Worm (Caenorhabditis elegans) whole organism, young adult: Measurements from ENCODE around the gene fbxb-48.

Experiments
- B0336.3 ChIP-seq: fragments of 200-800 bp; sonication (Bioruptor generic); IDR thresholded peaks from 2 replicates; pipeline ENCODE4 v1.3.6; 2022; ENCODE audit warnings: missing genetic modification characterization, missing compliant biosample characterization
- C17E4.6 ChIP-seq: fragments of 200-800 bp; sonication (Bioruptor generic); IDR thresholded peaks from 2 replicates; pipeline ENCODE4 v1.3.6; 2022; ENCODE audit warnings: missing genetic modification reagents, missing genetic modification characterization, missing compliant biosample characterization
- D2030.7 ChIP-seq: fragments of 200-800 bp; sonication (Bioruptor generic); IDR thresholded peaks from 2 replicates; pipeline ENCODE4 v1.3.6; 2022; ENCODE audit warnings: missing genetic modification reagents, missing genetic modification characterization, missing compliant biosample characterization
- F10E7.11 ChIP-seq: sonication (generic microtip); optimal IDR thresholded peaks from 2 replicates; lab custom pipeline; 2017; ENCODE audit warnings: mild to moderate bottlenecking, missing genetic modification characterization, moderate library complexity, missing compliant biosample characterization
- F22D6.2 ChIP-seq: sonication (generic microtip); optimal IDR thresholded peaks from 2 replicates; lab custom pipeline; 2016; ENCODE audit warnings: mild to moderate bottlenecking, missing genetic modification characterization, missing compliant biosample characterization
- F33H1.4 ChIP-seq: fragments of 200-800 bp; sonication (Bioruptor generic); IDR thresholded peaks from 2 replicates; pipeline ENCODE4 v1.3.6; 2022; ENCODE audit warnings: missing genetic modification reagents, missing genetic modification characterization, missing compliant biosample characterization
- F49E8.2 ChIP-seq: sonication (generic microtip); optimal IDR thresholded peaks from 3 replicates; lab custom pipeline; 2017; ENCODE audit warnings: missing genetic modification characterization, mild to moderate bottlenecking, missing compliant biosample characterization, antibody characterized with exemption, moderate library complexity; ENCODE audit not compliant: insufficient read depth
- K11D2.4 ChIP-seq: fragments of 200-800 bp; sonication (Bioruptor generic); IDR thresholded peaks from 2 replicates; pipeline ENCODE4 v1.3.6; 2022; ENCODE audit warnings: missing genetic modification reagents, missing genetic modification characterization, missing compliant biosample characterization
- K12H6.12 ChIP-seq: fragments of 200-800 bp; sonication (Bioruptor generic); optimal IDR thresholded peaks from 2 replicates; lab custom pipeline; 2018; ENCODE audit warnings: mild to moderate bottlenecking, missing genetic modification characterization, missing compliant biosample characterization
- T26A5.8 ChIP-seq: sonication (generic microtip); optimal IDR thresholded peaks from 2 replicates; lab custom pipeline; 2016; ENCODE audit warnings: missing genetic modification characterization, missing compliant biosample characterization
- Y53F4B.3 ChIP-seq: fragments of 200-800 bp; sonication (Bioruptor generic); IDR thresholded peaks from 2 replicates; pipeline ENCODE4 v1.3.6; 2022; ENCODE audit warnings: missing genetic modification reagents, missing genetic modification characterization, missing compliant biosample characterization
- Y56A3A.18 ChIP-seq: fragments of 200-800 bp; sonication (Bioruptor generic); IDR thresholded peaks from 2 replicates; pipeline ENCODE4 v1.3.6; 2022; ENCODE audit warnings: missing genetic modification reagents, missing genetic modification characterization, missing compliant biosample characterization
- Y67H2A.10 ChIP-seq: fragments of 200-800 bp; sonication (Bioruptor generic); conservative IDR thresholded peaks from 2 replicates; pipeline ENCODE4 v1.3.6; 2022; ENCODE audit warnings: missing genetic modification reagents, missing genetic modification characterization, missing compliant biosample characterization
- ama-1 ChIP-seq, 3 experiments: fragments of 150-350 bp in 1 of 3; sonication (generic microtip) in 2 of 3; optimal IDR thresholded peaks; 2 replicates each; lab custom pipeline; 2014 to 2018; ENCODE audit warnings: missing biosample characterization in 2 of 3, missing genetic modification characterization in 2 of 3, missing genetic modification reagents in 2 of 3
- aptf-2 ChIP-seq: fragments of 200-800 bp; sonication (Bioruptor generic); conservative IDR thresholded peaks from 2 replicates; pipeline ENCODE4 v1.3.6; 2022; ENCODE audit warnings: missing genetic modification reagents, missing genetic modification characterization, missing compliant biosample characterization
- atf-7 ChIP-seq: sonication (generic microtip); optimal IDR thresholded peaks from 2 replicates; lab custom pipeline; 2017; ENCODE audit warnings: mild to moderate bottlenecking, missing genetic modification characterization, missing compliant biosample characterization
- attf-3 ChIP-seq: fragments of 200-800 bp; sonication (Bioruptor generic); conservative IDR thresholded peaks from 2 replicates; pipeline ENCODE4 v1.3.6; 2022; ENCODE audit warnings: missing genetic modification reagents, missing genetic modification characterization, missing compliant biosample characterization
- bed-1 ChIP-seq: fragments of 200-800 bp; sonication (Bioruptor generic); IDR thresholded peaks from 2 replicates; pipeline ENCODE4 v1.3.6; 2022; ENCODE audit warnings: missing genetic modification reagents, missing genetic modification characterization, missing compliant biosample characterization
- ccch-3 ChIP-seq: fragments of 200-800 bp; sonication (Bioruptor generic); optimal IDR thresholded peaks from 2 replicates; lab custom pipeline; 2018; ENCODE audit warnings: mild to moderate bottlenecking, missing genetic modification characterization, missing compliant biosample characterization
- ceh-79 ChIP-seq: sonication (generic microtip); optimal IDR thresholded peaks from 2 replicates; lab custom pipeline; 2017; ENCODE audit warnings: mild to moderate bottlenecking, missing genetic modification characterization, missing compliant biosample characterization
- dpl-1 ChIP-seq: fragments of 150-350 bp; optimal IDR thresholded peaks from 2 replicates; lab custom pipeline; 2014; ENCODE audit warnings: missing biosample characterization, missing genetic modification reagents, missing genetic modification characterization
- egrh-3 ChIP-seq: fragments of 200-800 bp; sonication (Bioruptor generic); IDR thresholded peaks from 2 replicates; pipeline ENCODE4 v1.3.6; 2022; ENCODE audit warnings: missing genetic modification reagents, missing genetic modification characterization, missing compliant biosample characterization
- fkh-3 ChIP-seq: sonication (generic microtip); optimal IDR thresholded peaks from 2 replicates; lab custom pipeline; 2016; ENCODE audit warnings: mild to moderate bottlenecking, missing genetic modification characterization, missing compliant biosample characterization
- gei-17 ChIP-seq: fragments of 200-800 bp; sonication (Bioruptor generic); optimal IDR thresholded peaks from 2 replicates; lab custom pipeline; 2018; ENCODE audit warnings: mild to moderate bottlenecking, missing genetic modification characterization, missing compliant biosample characterization
- hlh-26 ChIP-seq: fragments of 200-800 bp; sonication (Bioruptor generic); conservative IDR thresholded peaks from 2 replicates; pipeline ENCODE4 v1.3.6; 2022; ENCODE audit warnings: missing genetic modification reagents, missing genetic modification characterization, missing compliant biosample characterization
- hmg-1.2 ChIP-seq: fragments of 200-800 bp; sonication (Bioruptor generic); IDR thresholded peaks from 2 replicates; pipeline ENCODE4 v1.3.6; 2022; ENCODE audit warnings: missing genetic modification reagents, missing genetic modification characterization, missing compliant biosample characterization
- hmg-20 ChIP-seq: fragments of 200-800 bp; sonication (Bioruptor generic); IDR thresholded peaks from 2 replicates; pipeline ENCODE4 v1.3.6; 2022; ENCODE audit warnings: missing genetic modification reagents, missing genetic modification characterization, missing compliant biosample characterization
- let-607 ChIP-seq, 2 experiments: fragments of 200-800 bp in 1 of 2; sonication (Bioruptor generic) in 1 of 2; sonication (generic microtip) in 1 of 2; optimal IDR thresholded peaks; 2 replicates each; lab custom pipeline; 2016 to 2018; ENCODE audit warnings: mild to moderate bottlenecking in 2 of 2, missing compliant biosample characterization in 2 of 2, missing genetic modification characterization in 2 of 2, moderate library complexity in 2 of 2, missing genotype in 1 of 2
- lir-1 ChIP-seq: fragments of 200-800 bp; sonication (Bioruptor generic); conservative IDR thresholded peaks from 2 replicates; pipeline ENCODE4 v1.3.6; 2022; ENCODE audit warnings: missing genetic modification reagents, missing genetic modification characterization, missing compliant biosample characterization
- madf-6 ChIP-seq: fragments of 200-800 bp; sonication (Bioruptor generic); IDR thresholded peaks from 2 replicates; pipeline ENCODE4 v1.3.6; 2022; ENCODE audit warnings: missing genetic modification reagents, missing genetic modification characterization, missing compliant biosample characterization
- mcd-1 ChIP-seq: fragments of 200-800 bp; sonication (Bioruptor generic); IDR thresholded peaks from 2 replicates; pipeline ENCODE4 v1.3.6; 2022; ENCODE audit warnings: missing genetic modification reagents, missing genetic modification characterization, missing compliant biosample characterization
- mel-28 ChIP-seq: sonication (generic microtip); optimal IDR thresholded peaks from 2 replicates; lab custom pipeline; 2016; ENCODE audit warnings: borderline replicate concordance, mild to moderate bottlenecking, missing genetic modification characterization, missing compliant biosample characterization
- mes-4 ChIP-seq: sonication (generic microtip); optimal IDR thresholded peaks from 2 replicates; lab custom pipeline; 2016; ENCODE audit warnings: missing genotype, missing genetic modification characterization, missing compliant biosample characterization
- nfyb-1 ChIP-seq: fragments of 200-800 bp; sonication (Bioruptor generic); IDR thresholded peaks from 2 replicates; pipeline ENCODE4 v1.3.6; 2022; ENCODE audit warnings: missing genetic modification reagents, missing genetic modification characterization, missing compliant biosample characterization
- nhr-179 ChIP-seq: sonication (generic microtip); optimal IDR thresholded peaks from 2 replicates; lab custom pipeline; 2016; ENCODE audit warnings: mild to moderate bottlenecking, missing genetic modification characterization, missing compliant biosample characterization
- nhr-80 ChIP-seq: sonication (generic microtip); optimal IDR thresholded peaks from 2 replicates; lab custom pipeline; 2016; ENCODE audit warnings: missing genetic modification characterization, missing compliant biosample characterization
- pha-4 ChIP-seq: fragments of 150-350 bp; sonication (generic microtip); optimal IDR thresholded peaks from 2 replicates; lab custom pipeline; 2014; ENCODE audit warnings: missing biosample characterization, missing genetic modification reagents, missing genetic modification characterization
- somi-1 ChIP-seq: fragments of 200-800 bp; sonication (Bioruptor generic); optimal IDR thresholded peaks from 2 replicates; lab custom pipeline; 2018; ENCODE audit warnings: mild to moderate bottlenecking, missing genetic modification characterization, missing compliant biosample characterization
- tbx-9 ChIP-seq: sonication (generic microtip); optimal IDR thresholded peaks from 2 replicates; lab custom pipeline; 2016; ENCODE audit warnings: borderline replicate concordance, missing genetic modification characterization, inconsistent platforms, missing compliant biosample characterization
- unc-130 ChIP-seq: sonication (generic microtip); optimal IDR thresholded peaks from 2 replicates; lab custom pipeline; 2016; ENCODE audit warnings: missing genetic modification reagents, missing genetic modification characterization, missing compliant biosample characterization
- xnd-1 ChIP-seq: sonication (generic microtip); optimal IDR thresholded peaks from 2 replicates; lab custom pipeline; 2016; ENCODE audit warnings: missing genotype, missing genetic modification reagents, missing genetic modification characterization, missing compliant biosample characterization
- ztf-18 ChIP-seq: sonication (generic microtip); optimal IDR thresholded peaks from 2 replicates; lab custom pipeline; 2016; ENCODE audit warnings: missing genotype, mild to moderate bottlenecking, missing genetic modification characterization, missing compliant biosample characterization
- ztf-3 ChIP-seq: fragments of 200-800 bp; sonication (Bioruptor generic); optimal IDR thresholded peaks from 2 replicates; lab custom pipeline; 2018; ENCODE audit warnings: mild to moderate bottlenecking, missing genetic modification characterization, missing compliant biosample characterization

Gene fbxb-48

DNA sequence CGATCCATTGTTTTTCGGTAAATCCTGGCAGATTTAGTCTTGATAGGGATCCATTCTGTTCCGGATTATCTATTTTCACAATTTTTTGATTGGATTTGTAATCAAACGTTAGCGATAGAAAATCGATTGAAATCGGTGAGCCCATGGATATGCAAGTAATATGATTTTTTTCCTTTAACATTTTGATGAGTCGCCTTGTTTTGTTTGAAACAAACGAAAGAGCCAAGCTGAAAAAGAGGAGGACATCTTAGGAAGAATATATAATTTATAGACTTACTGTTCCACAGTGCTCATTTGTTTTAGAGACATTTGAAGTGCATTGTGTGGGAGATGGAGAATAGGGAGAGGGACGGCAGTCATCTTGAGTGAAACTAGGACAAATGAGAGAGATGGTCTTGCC lies 30.2 kb downstream of the fbxb-48 start, which contains the start of the genes fbxb-18 and fbxb-19:
Gene fbxb-18, minus strand, starts transcription at position 101 of the 400 bp plus-strand sequence.
Gene fbxb-19, minus strand, starts transcription at position 369 of the 400 bp plus-strand sequence.
- TF ChIP-seq nhr-179, result no peak
- no peak for TF ChIP-seq D2030.7
- TF ChIP-seq atf-7, result no peak
- TF ChIP-seq lir-1 (GFP tag; lab: Robert Waterston, UW), result no peak
- no peak for TF ChIP-seq gei-17 (GFP tag; lab: Kevin White, UChicago)
- TF ChIP-seq F22D6.2 (tag; lab: Kevin White, UChicago), result no peak
- no peak for TF ChIP-seq ceh-79 (tag; lab: Kevin White, UChicago)
- TF ChIP-seq F49E8.2 (tag; lab: Kevin White, UChicago), result no peak
- TF ChIP-seq ztf-18 (tag; lab: Kevin White, UChicago), result no peak
- TF ChIP-seq fkh-3 (tag; lab: Kevin White, UChicago), result no peak
- no peak for TF ChIP-seq bed-1
- TF ChIP-seq hmg-20, result no peak

DNA sequence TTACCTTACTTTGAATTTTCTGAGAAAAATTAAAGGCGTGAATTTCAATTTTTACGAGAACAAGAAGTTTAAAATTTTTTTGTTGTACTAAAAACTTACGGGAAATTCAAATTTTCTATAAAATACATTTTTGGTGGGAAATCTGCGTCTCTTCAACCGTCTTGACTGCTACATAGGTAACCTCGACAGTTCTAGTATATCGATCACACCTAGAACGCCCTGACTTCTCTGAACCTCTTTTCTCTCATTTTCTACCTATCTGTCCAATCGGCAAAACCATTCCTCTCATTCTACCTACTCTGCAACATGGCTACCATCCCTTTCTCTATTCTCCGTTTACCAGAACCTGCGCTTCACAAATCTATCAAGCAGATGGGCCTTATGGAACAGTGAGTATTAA lies 35.3 kb downstream of the fbxb-48 start, which contains the start of gene fbxb-25:
Gene fbxb-25, plus strand, starts transcription at position 301 of the 400 bp plus-strand sequence.
- TF ChIP-seq bed-1 (no peak), tbx-9 (tag; lab: Kevin White, UChicago) (no peak), F10E7.11 (no peak), Y53F4B.3 (GFP tag; lab: Robert Waterston, UW) (no peak), nfyb-1 (GFP tag; lab: Robert Waterston, UW) (no peak), let-607 (tag; optimal IDR thresholded peaks at IDR 0.05; lab: Kevin White, UChicago) (no peak), pha-4 (tag; lab: Kevin White, UChicago) (no peak), F49E8.2 (tag; lab: Kevin White, UChicago) (no peak), dpl-1 (no peak)

DNA sequence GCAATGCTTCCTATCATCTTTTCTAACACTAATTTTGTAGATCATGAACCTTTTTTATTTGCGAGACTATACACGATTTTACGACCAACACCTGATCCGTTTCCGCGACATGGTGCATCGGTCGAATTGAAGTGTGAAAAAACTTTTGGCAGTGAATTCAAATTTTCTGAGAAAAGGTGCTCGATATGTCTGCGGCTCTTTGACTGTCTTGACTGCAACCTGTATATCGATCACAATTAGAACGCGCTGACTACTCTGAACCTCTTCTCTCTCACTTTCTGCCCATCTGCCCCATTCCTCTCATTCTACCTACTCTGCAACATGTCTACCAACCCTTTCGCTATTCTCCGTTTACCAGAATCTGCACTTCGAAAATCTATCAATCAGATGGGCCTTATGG lies 36.8 kb downstream of the fbxb-48 start, which contains the start of gene fbxb-26:
Gene fbxb-26, plus strand, starts transcription at position 301 of the 400 bp plus-strand sequence.
- TF ChIP-seq C17E4.6 (GFP tag; lab: Robert Waterston, UW) (no peak), hmg-1.2 (GFP tag; lab: Robert Waterston, UW) (no peak), ztf-3 (no peak), Y67H2A.10 (GFP tag; lab: Robert Waterston, UW) (no peak), somi-1 (no peak), mcd-1 (GFP tag; lab: Robert Waterston, UW) (no peak), madf-6 (GFP tag; lab: Robert Waterston, UW) (no peak), unc-130 (no peak), atf-7 (no peak), aptf-2 (no peak)

DNA sequence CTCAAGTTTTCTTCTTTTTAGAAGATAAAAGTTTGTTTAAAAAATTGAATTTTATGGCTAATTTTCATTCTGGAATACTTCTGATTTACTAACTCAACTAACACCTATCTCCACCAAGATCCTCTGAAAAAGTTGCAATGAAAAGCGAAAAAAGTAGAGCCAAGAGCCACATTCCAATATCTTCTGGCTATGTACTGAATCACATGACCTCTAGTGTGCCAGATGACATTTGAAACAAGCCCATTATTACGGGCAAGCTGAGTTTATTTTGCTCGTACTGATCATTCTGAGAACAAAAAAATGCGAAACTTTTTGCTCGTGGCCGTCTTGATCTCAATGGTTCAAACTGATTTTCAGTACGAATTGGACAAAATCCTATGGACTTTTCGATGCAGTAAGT lies 40.0 kb downstream of the fbxb-48 start, which contains the start of gene irld-36:
Gene irld-36, plus strand, starts transcription at position 301 of the 400 bp plus-strand sequence.
- TF ChIP-seq xnd-1 (tag; lab: Kevin White, UChicago) (no peak), ccch-3 (GFP tag; lab: Kevin White, UChicago) (no peak), B0336.3 (GFP tag; lab: Robert Waterston, UW) (no peak)

DNA sequence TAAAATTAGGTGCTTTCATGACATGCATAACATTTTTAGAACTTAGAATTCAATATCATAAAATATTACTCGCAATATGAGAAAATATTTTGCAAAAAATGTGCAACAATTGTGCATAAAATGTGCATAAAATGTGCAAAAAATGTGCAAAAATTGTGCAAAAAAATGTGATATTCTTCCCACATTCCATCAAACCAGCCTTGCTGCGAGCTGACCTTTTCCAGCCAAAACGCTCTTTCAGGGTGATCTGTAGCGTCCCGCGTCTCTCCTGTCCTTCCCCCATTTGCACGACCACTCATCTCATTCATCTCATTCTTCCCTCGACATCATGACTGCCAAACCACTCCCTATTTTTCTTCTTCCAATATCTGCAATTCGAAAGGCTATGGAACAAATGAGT lies 43.0 kb downstream of the fbxb-48 start, which contains the start of gene fbxb-17:
Gene fbxb-17, plus strand, starts transcription at position 301 of the 400 bp plus-strand sequence.
- TF ChIP-seq bed-1, result no peak
- TF ChIP-seq lir-1 (GFP tag; lab: Robert Waterston, UW), result no peak
- TF ChIP-seq Y56A3A.18, result no peak
- no peak for TF ChIP-seq ama-1 (optimal IDR thresholded peaks at IDR 0.05; lab: Kevin White, UChicago)
- TF ChIP-seq ama-1 (GFP tag; optimal IDR thresholded peaks at IDR 0.05; lab: Kevin White, UChicago), result no peak
- TF ChIP-seq mes-4 (tag; lab: Kevin White, UChicago), result no peak
- TF ChIP-seq K12H6.12 (tag; lab: Kevin White, UChicago), result no peak
- TF ChIP-seq hlh-26, result no peak
- TF ChIP-seq mel-28 (tag; lab: Kevin White, UChicago), result no peak
- no peak for TF ChIP-seq nhr-80 (tag; lab: Kevin White, UChicago)
- TF ChIP-seq F33H1.4 (GFP tag; lab: Robert Waterston, UW), result no peak
- no peak for TF ChIP-seq K11D2.4 (GFP tag; lab: Robert Waterston, UW)
- TF ChIP-seq mcd-1 (GFP tag; lab: Robert Waterston, UW), result no peak
- no peak for TF ChIP-seq dpl-1
- TF ChIP-seq attf-3, result no peak
- TF ChIP-seq egrh-3 (GFP tag; lab: Robert Waterston, UW), result no peak
- TF ChIP-seq T26A5.8 (tag; lab: Kevin White, UChicago), result no peak
